Worm (Caenorhabditis elegans) whole organism, young adult: Measurements from ENCODE around the gene mip-2.

Source experiments
- Y79H2A.3 ChIP-seq: fragments of 200-800 bp; sonication (Bioruptor generic); conservative IDR thresholded peaks from 2 replicates; pipeline ENCODE4 v1.3.6; 2022; ENCODE audit warnings: missing genetic modification reagents, missing genetic modification characterization, missing compliant biosample characterization
- ama-1 ChIP-seq, 3 experiments: fragments of 150-350 bp in 1 of 3; sonication (generic microtip) in 2 of 3; optimal IDR thresholded peaks; 2 replicates each; lab custom pipeline; 2014 to 2018; ENCODE audit warnings: missing biosample characterization in 2 of 3, missing genetic modification characterization in 2 of 3, missing genetic modification reagents in 2 of 3
- ceh-79 ChIP-seq: sonication (generic microtip); optimal IDR thresholded peaks from 2 replicates; lab custom pipeline; 2017; ENCODE audit warnings: mild to moderate bottlenecking, missing genetic modification characterization, missing compliant biosample characterization
- dpl-1 ChIP-seq: fragments of 150-350 bp; optimal IDR thresholded peaks from 2 replicates; lab custom pipeline; 2014; ENCODE audit warnings: missing biosample characterization, missing genetic modification reagents, missing genetic modification characterization
- hmg-1.2 ChIP-seq: fragments of 200-800 bp; sonication (Bioruptor generic); IDR thresholded peaks from 2 replicates; pipeline ENCODE4 v1.3.6; 2022; ENCODE audit warnings: missing genetic modification reagents, missing genetic modification characterization, missing compliant biosample characterization
- snpc-3.4 ChIP-seq: sonication (generic microtip); optimal IDR thresholded peaks from 2 replicates; lab custom pipeline; 2017; ENCODE audit warnings: missing genetic modification characterization, mild to moderate bottlenecking, missing compliant biosample characterization, antibody characterized with exemption, moderate library complexity, missing genotype, missing genetic modification reagents
- ztf-18 ChIP-seq: sonication (generic microtip); optimal IDR thresholded peaks from 2 replicates; lab custom pipeline; 2016; ENCODE audit warnings: missing genotype, mild to moderate bottlenecking, missing genetic modification characterization, missing compliant biosample characterization

DNA sequence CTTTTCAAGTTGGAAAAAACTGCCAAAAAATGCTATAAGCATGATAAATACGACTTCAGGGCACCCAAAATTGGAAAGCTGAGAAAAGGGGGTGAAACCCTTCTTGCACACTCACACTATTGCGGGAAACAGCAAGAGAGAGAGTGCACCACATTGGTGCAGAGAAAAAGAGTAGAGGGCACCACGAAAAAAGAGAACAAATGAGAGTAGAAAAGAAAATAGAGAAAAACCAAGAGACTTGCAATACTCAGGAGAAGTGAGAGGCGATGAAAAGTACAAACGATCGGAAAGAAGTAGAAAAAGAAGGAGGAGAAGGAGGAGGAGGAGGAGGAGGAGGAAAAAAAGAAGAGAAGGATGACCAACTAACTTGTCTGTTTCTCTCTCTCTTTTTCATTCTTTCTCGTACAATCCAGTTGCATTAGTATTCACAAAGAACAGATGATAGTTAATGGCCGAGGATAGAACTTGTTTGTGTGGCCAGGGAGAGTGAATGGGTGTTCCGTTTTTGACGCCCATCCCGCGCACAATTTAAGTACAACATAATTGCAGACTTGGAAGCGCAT, 16.5 kb downstream of the mip-2 start:
- TF ChIP-seq ama-1 (optimal IDR thresholded peaks at IDR 0.05; lab: Kevin White, UChicago) (no peak), ama-1 (GFP tag; optimal IDR thresholded peaks at IDR 0.05; lab: Kevin White, UChicago) (no peak), dpl-1 (GFP tag; lab: Kevin White, UChicago) (no peak), snpc-3.4 (no peak), hmg-1.2 (peak; percentile 39), ztf-18 (tag; lab: Kevin White, UChicago) (no peak), Y79H2A.3 (GFP tag; lab: Robert Waterston, UW) (0 out of 2 replicates have a peak, but pooled peaks have one; percentile 27), ceh-79 (tag; lab: Kevin White, UChicago) (no peak)
